Worm (Caenorhabditis elegans): ENCODE measurements around the gene ZC449.8.

ZC449.8 gene

ce11 chrX:5013826-5014225, 2.0 kb upstream of the ZC449.8 start, which contains the start of gene ZC449.7:
TSS of gene ZC449.7 (plus strand) at chrX:5014074.
- TF ChIP-seq zip-8 (tag; optimal IDR thresholded peaks at IDR 0.05) (no peak), unc-62 (GFP tag; optimal IDR thresholded peaks at IDR 0.05) (no peak), nhr-237 (tag; optimal IDR thresholded peaks at IDR 0.05) (no peak), snpc-4 (tag; optimal IDR thresholded peaks at IDR 0.05) (no peak), pha-4 (tag; optimal IDR thresholded peaks at IDR 0.05) (no peak), ceh-39 (tag; optimal IDR thresholded peaks at IDR 0.05) (no peak), nhr-12 (tag; optimal IDR thresholded peaks at IDR 0.05) (no peak), nhr-2 (tag; optimal IDR thresholded peaks at IDR 0.05) (no peak), mls-2 (tag; optimal IDR thresholded peaks at IDR 0.05) (no peak), lin-32 (GFP tag; optimal IDR thresholded peaks at IDR 0.05) (no peak), blmp-1 (tag; optimal IDR thresholded peaks at IDR 0.05) (no peak), ceh-83 (GFP tag; optimal IDR thresholded peaks at IDR 0.05) (no peak), hlh-1 (tag; optimal IDR thresholded peaks at IDR 0.05) (no peak), mab-5 (tag; optimal IDR thresholded peaks at IDR 0.05) (no peak), mep-1 (tag; optimal IDR thresholded peaks at IDR 0.05) (no peak), lin-13 (tag; optimal IDR thresholded peaks at IDR 0.05) (no peak)

- TF ChIP-seq lin-32 (GFP tag; optimal IDR thresholded peaks at IDR 0.05) (no peak), lsy-2 (tag; optimal IDR thresholded peaks at IDR 0.05) (no peak)
Measured at ce11 chrX:5017591-5017990, 1.7 kb downstream of the ZC449.8 start, which contains the start of gene sek-3. TSS of gene sek-3 (plus strand) at chrX:5017891.

ce11 chrX:5018062-5018653, 2.3 kb downstream of the ZC449.8 start:
- TF ChIP-seq mep-1 (tag; optimal IDR thresholded peaks at IDR 0.05) (peak; percentile 46), sptf-1 (tag; optimal IDR thresholded peaks at IDR 0.05) (no peak), mab-5 (tag; optimal IDR thresholded peaks at IDR 0.05) (no peak), ceh-83 (GFP tag; optimal IDR thresholded peaks at IDR 0.05) (no peak), cnd-1 (tag; optimal IDR thresholded peaks at IDR 0.05) (no peak), pha-4 (tag; optimal IDR thresholded peaks at IDR 0.05) (no peak), blmp-1 (tag; optimal IDR thresholded peaks at IDR 0.05) (no peak), unc-62 (GFP tag; optimal IDR thresholded peaks at IDR 0.05) (no peak), sem-2 (GFP tag; optimal IDR thresholded peaks at IDR 0.05) (no peak), nhr-237 (tag; optimal IDR thresholded peaks at IDR 0.05) (no peak), zip-8 (tag; optimal IDR thresholded peaks at IDR 0.05) (no peak), hlh-1 (tag; optimal IDR thresholded peaks at IDR 0.05) (no peak), flh-1 (GFP tag; optimal IDR thresholded peaks at IDR 0.05) (no peak), ceh-39 (tag; optimal IDR thresholded peaks at IDR 0.05) (peak; percentile 23), lin-32 (GFP tag; optimal IDR thresholded peaks at IDR 0.05) (no peak)

- TF ChIP-seq blmp-1 (tag; optimal IDR thresholded peaks at IDR 0.05) (no peak), nhr-237 (tag; optimal IDR thresholded peaks at IDR 0.05) (no peak), zip-8 (tag; optimal IDR thresholded peaks at IDR 0.05) (no peak), tbx-8 (GFP tag; optimal IDR thresholded peaks at IDR 0.05) (no peak), mab-5 (tag; optimal IDR thresholded peaks at IDR 0.05) (no peak)
Measured at ce11 chrX:5020996-5021395, 5.1 kb downstream of the ZC449.8 start, which contains the start of gene ZC449.2. TSS of gene ZC449.2 (plus strand) at chrX:5021285.

- TF ChIP-seq sptf-1 (tag; optimal IDR thresholded peaks at IDR 0.05) (peak; percentile 84), snpc-4 (tag; optimal IDR thresholded peaks at IDR 0.05) (no peak), cnd-1 (tag; optimal IDR thresholded peaks at IDR 0.05) (peak; percentile 72), lin-32 (GFP tag; optimal IDR thresholded peaks at IDR 0.05) (peak; percentile 26), ceh-83 (GFP tag; optimal IDR thresholded peaks at IDR 0.05) (peak; percentile 77), unc-120 (tag; optimal IDR thresholded peaks at IDR 0.05; ENCODE audit: poor library complexity, severe bottlenecking) (peak; percentile 36), flh-1 (GFP tag; optimal IDR thresholded peaks at IDR 0.05) (no peak), elt-3 (tag; optimal IDR thresholded peaks at IDR 0.05) (no peak), nhr-76 (tag; optimal IDR thresholded peaks at IDR 0.05) (no peak), tbx-8 (GFP tag; optimal IDR thresholded peaks at IDR 0.05) (peak; percentile 60), elt-1 (tag; optimal IDR thresholded peaks at IDR 0.05; ENCODE audit: borderline replicate concordance, insufficient read depth) (no peak), ceh-43 (GFP tag; optimal IDR thresholded peaks at IDR 0.05) (peak; percentile 42), drap-1 (GFP tag; optimal IDR thresholded peaks at IDR 0.05) (peak; percentile 67), mls-2 (tag; optimal IDR thresholded peaks at IDR 0.05) (peak; percentile 58), bed-3 (GFP tag; optimal IDR thresholded peaks at IDR 0.05) (peak; percentile 28), sem-2 (GFP tag; optimal IDR thresholded peaks at IDR 0.05) (peak; percentile 67), pha-4 (tag; optimal IDR thresholded peaks at IDR 0.05) (no peak), M03D4.4 (tag; optimal IDR thresholded peaks at IDR 0.05) (peak; percentile 80), ham-2 (GFP tag; optimal IDR thresholded peaks at IDR 0.05) (peak; percentile 36)
Measured at ce11 chrX:5022682-5023081, 6.8 kb downstream of the ZC449.8 start.
